Fruit fly (Drosophila melanogaster) whole organism, embryonic: Measurements from ENCODE around the gene slp1.

Experiments used
- Abd-B ChIP-seq: fragments of 200-800 bp; sonication (Bioruptor generic); optimal IDR thresholded peaks from 2 replicates; lab custom pipeline; 2018; ENCODE audit warnings: missing biosample characterization, mild to moderate bottlenecking, missing genetic modification characterization, moderate library complexity
- Atf-2 ChIP-seq: fragments of 200-800 bp; sonication (Bioruptor generic); optimal IDR thresholded peaks from 2 replicates; lab custom pipeline; 2016; ENCODE audit warnings: missing biosample characterization, missing genetic modification characterization
- CG10654 ChIP-seq: fragments of 200-800 bp; sonication (Bioruptor generic); optimal IDR thresholded peaks from 2 replicates; lab custom pipeline; 2016; ENCODE audit warnings: missing biosample characterization, missing genetic modification characterization
- CG11456 ChIP-seq: fragments of 200-800 bp; sonication (Bioruptor generic); IDR thresholded peaks from 3 replicates; pipeline ENCODE4 v1.3.6; 2022; ENCODE audit warnings: missing biosample characterization, missing genetic modification characterization
- CG11504 ChIP-seq: fragments of 200-800 bp; sonication (Bioruptor generic); optimal IDR thresholded peaks from 3 replicates; lab custom pipeline; 2019; ENCODE audit warnings: missing biosample characterization, mild to moderate bottlenecking, missing genetic modification characterization, moderate library complexity
- CG14050 ChIP-seq: fragments of 200-800 bp; sonication (Bioruptor generic); IDR thresholded peaks from 3 replicates; pipeline ENCODE4 v1.3.6; 2022; ENCODE audit warnings: missing biosample characterization, missing genetic modification characterization
- CG14667 ChIP-seq: fragments of 200-800 bp; sonication (Bioruptor generic); IDR thresholded peaks from 2 replicates; pipeline ENCODE4 v1.3.6; 2022; ENCODE audit warnings: missing biosample characterization, missing genetic modification characterization
- CG15601 ChIP-seq: fragments of 200-800 bp; sonication (Bioruptor generic); optimal IDR thresholded peaks from 3 replicates; lab custom pipeline; 2019; ENCODE audit warnings: missing biosample characterization, mild to moderate bottlenecking, missing genetic modification characterization, moderate library complexity
- CG17186 ChIP-seq: fragments of 200-800 bp; sonication (Bioruptor generic); optimal IDR thresholded peaks from 3 replicates; lab custom pipeline; 2017; ENCODE audit warnings: missing biosample characterization, missing genetic modification reagents, missing genetic modification characterization
- CG17359 ChIP-seq: fragments of 200-800 bp; sonication (Bioruptor generic); optimal IDR thresholded peaks from 3 replicates; lab custom pipeline; 2018; ENCODE audit warnings: missing biosample characterization, mild to moderate bottlenecking, missing genetic modification characterization, moderate library complexity
- CG17568 ChIP-seq: fragments of 200-800 bp; sonication (Bioruptor generic); optimal IDR thresholded peaks from 2 replicates; lab custom pipeline; 2018; ENCODE audit warnings: missing biosample characterization, mild to moderate bottlenecking, missing genetic modification characterization, moderate library complexity
- CG17912 ChIP-seq: fragments of 200-800 bp; sonication (Bioruptor generic); optimal IDR thresholded peaks from 2 replicates; lab custom pipeline; 2018; ENCODE audit warnings: missing biosample characterization, mild to moderate bottlenecking, missing genetic modification characterization
- CG2202 ChIP-seq: fragments of 200-800 bp; sonication (Bioruptor generic); optimal IDR thresholded peaks from 2 replicates; lab custom pipeline; 2018; ENCODE audit warnings: missing biosample characterization, mild to moderate bottlenecking, missing genetic modification characterization
- CG30431 ChIP-seq: fragments of 200-800 bp; sonication (Bioruptor generic); optimal IDR thresholded peaks from 2 replicates; lab custom pipeline; 2017; ENCODE audit warnings: missing biosample characterization, missing genetic modification characterization
- CG4328 ChIP-seq: fragments of 200-800 bp; sonication (Bioruptor generic); optimal IDR thresholded peaks from 3 replicates; lab custom pipeline; 2017; ENCODE audit warnings: missing biosample characterization, missing genetic modification reagents, missing genetic modification characterization
- CG4730 ChIP-seq: fragments of 200-800 bp; sonication (Bioruptor generic); IDR thresholded peaks from 2 replicates; pipeline ENCODE4 v1.3.6; 2022; ENCODE audit warnings: missing biosample characterization, missing genetic modification characterization
- CG6254 ChIP-seq: fragments of 200-800 bp; sonication (Bioruptor generic); optimal IDR thresholded peaks from 3 replicates; lab custom pipeline; 2017; ENCODE audit warnings: mild to moderate bottlenecking, missing biosample characterization, missing genetic modification reagents, missing genetic modification characterization
- CG7928 ChIP-seq: fragments of 200-800 bp; sonication (Bioruptor generic); optimal IDR thresholded peaks from 2 replicates; lab custom pipeline; 2017; ENCODE audit warnings: missing biosample characterization, mild to moderate bottlenecking, missing genetic modification characterization
- CG7963 ChIP-seq: fragments of 200-800 bp; sonication (Bioruptor generic); IDR thresholded peaks from 3 replicates; pipeline ENCODE4 v1.3.6; 2022; ENCODE audit warnings: missing biosample characterization, missing genetic modification characterization; ENCODE audit not compliant: partially characterized antibody
- Camta ChIP-seq: fragments of 200-800 bp; sonication (Bioruptor generic); optimal IDR thresholded peaks from 2 replicates; lab custom pipeline; 2016; ENCODE audit warnings: missing biosample characterization, missing genetic modification characterization
- CrebB ChIP-seq: fragments of 200-800 bp; sonication (Bioruptor generic); optimal IDR thresholded peaks from 3 replicates; lab custom pipeline; 2018; ENCODE audit warnings: missing biosample characterization, mild to moderate bottlenecking, missing genetic modification characterization
- Dp ChIP-seq: fragments of 200-800 bp; sonication (Bioruptor generic); optimal IDR thresholded peaks from 2 replicates; lab custom pipeline; 2018; ENCODE audit warnings: missing biosample characterization, mild to moderate bottlenecking, missing genetic modification characterization, moderate library complexity
- ERR ChIP-seq: fragments of 200-800 bp; sonication (Bioruptor generic); optimal IDR thresholded peaks from 2 replicates; lab custom pipeline; 2016; ENCODE audit warnings: missing biosample characterization, missing genetic modification characterization
- Ets65A ChIP-seq: fragments of 200-800 bp; sonication (Bioruptor generic); peaks from one replicate; lab custom pipeline; 2016; ENCODE audit warnings: missing biosample characterization, missing genetic modification characterization
- Fer1 ChIP-seq: fragments of 200-800 bp; sonication (Bioruptor generic); optimal IDR thresholded peaks from 2 replicates; lab custom pipeline; 2017; ENCODE audit warnings: missing biosample characterization, mild to moderate bottlenecking, missing genetic modification characterization
- HLH4C ChIP-seq: fragments of 200-800 bp; sonication (Bioruptor generic); IDR thresholded peaks from 3 replicates; pipeline ENCODE4 v1.3.6; 2022; ENCODE audit warnings: missing biosample characterization, missing genetic modification characterization; ENCODE audit not compliant: partially characterized antibody
- MBD-R2 ChIP-seq: fragments of 200-800 bp; sonication (Bioruptor generic); IDR thresholded peaks from 2 replicates; pipeline ENCODE4 v1.3.6; 2022; ENCODE audit warnings: missing biosample characterization, missing genetic modification characterization
- NC2α ChIP-seq: fragments of 200-800 bp; sonication (Bioruptor generic); optimal IDR thresholded peaks from 2 replicates; lab custom pipeline; 2016; ENCODE audit warnings: missing biosample characterization, missing genetic modification characterization
- Oli ChIP-seq: fragments of 200-800 bp; sonication (Bioruptor generic); optimal IDR thresholded peaks from 2 replicates; lab custom pipeline; 2018; ENCODE audit warnings: missing biosample characterization, mild to moderate bottlenecking, missing genetic modification characterization, moderate library complexity
- Xrp1 ChIP-seq: fragments of 200-800 bp; sonication (Bioruptor generic); IDR thresholded peaks from 2 replicates; pipeline ENCODE4 v1.3.6; 2022; ENCODE audit warnings: missing biosample characterization, missing genetic modification characterization
- ase ChIP-seq: fragments of 200-800 bp; sonication (Bioruptor generic); IDR thresholded peaks from 3 replicates; pipeline ENCODE4 v1.3.6; 2022; ENCODE audit warnings: missing biosample characterization, missing genetic modification characterization
- chif ChIP-seq, 2 experiments: fragments of 200-800 bp; sonication (Bioruptor generic); optimal IDR thresholded peaks; 3 replicates each; lab custom pipeline; 2016; ENCODE audit warnings: missing biosample characterization in 2 of 2, missing genetic modification characterization in 2 of 2
- chm ChIP-seq: fragments of 200-800 bp; sonication (Bioruptor generic); IDR thresholded peaks from 2 replicates; pipeline ENCODE4 v1.3.6; 2022; ENCODE audit warnings: missing biosample characterization, missing genetic modification characterization
- crol ChIP-seq: fragments of 200-800 bp; sonication (Bioruptor generic); IDR thresholded peaks from 2 replicates; pipeline ENCODE4 v1.3.6; 2022; ENCODE audit warnings: missing biosample characterization, missing genetic modification characterization
- dati ChIP-seq: fragments of 200-800 bp; sonication (Bioruptor generic); IDR thresholded peaks from 2 replicates; pipeline ENCODE4 v1.3.6; 2022; ENCODE audit warnings: missing biosample characterization, missing genetic modification characterization
- ewg ChIP-seq: fragments of 200-800 bp; sonication (Bioruptor generic); optimal IDR thresholded peaks from 3 replicates; lab custom pipeline; 2017; ENCODE audit warnings: mild to moderate bottlenecking, missing biosample characterization, missing genetic modification reagents, missing genetic modification characterization
- exex ChIP-seq: fragments of 200-800 bp; sonication (Bioruptor generic); optimal IDR thresholded peaks from 4 replicates; lab custom pipeline; 2018; ENCODE audit warnings: missing biosample characterization, mild to moderate bottlenecking, missing genetic modification characterization, moderate library complexity
- gsb ChIP-seq: fragments of 200-800 bp; sonication (Bioruptor generic); IDR thresholded peaks from 2 replicates; pipeline ENCODE4 v1.3.6; 2022; ENCODE audit warnings: missing biosample characterization, missing genetic modification characterization
- hth ChIP-seq: fragments of >200 bp; optimal IDR thresholded peaks from 2 replicates; lab custom pipeline; 2017; ENCODE audit warnings: inconsistent platforms
- ind ChIP-seq: fragments of 200-800 bp; sonication (Bioruptor generic); optimal IDR thresholded peaks from 3 replicates; lab custom pipeline; 2016; ENCODE audit warnings: missing biosample characterization, missing genetic modification characterization
- jigr1 ChIP-seq: fragments of 200-800 bp; sonication (Bioruptor generic); IDR thresholded peaks from 3 replicates; pipeline ENCODE4 v1.3.6; 2022; ENCODE audit warnings: missing biosample characterization, missing genetic modification characterization
- ken ChIP-seq: fragments of 200-800 bp; sonication (Bioruptor generic); IDR thresholded peaks from 3 replicates; pipeline ENCODE4 v1.3.6; 2022; ENCODE audit warnings: missing biosample characterization, missing genetic modification characterization
- kni ChIP-seq: fragments of 200-800 bp; sonication (Bioruptor generic); optimal IDR thresholded peaks from 3 replicates; lab custom pipeline; 2017; ENCODE audit warnings: mild to moderate bottlenecking, missing biosample characterization, missing genetic modification reagents, missing genetic modification characterization
- knrl ChIP-seq: fragments of 200-800 bp; sonication (Bioruptor generic); IDR thresholded peaks from 3 replicates; pipeline ENCODE4 v1.3.6; 2022; ENCODE audit warnings: missing biosample characterization, missing genetic modification characterization; ENCODE audit not compliant: partially characterized antibody
- luna ChIP-seq: fragments of 200-800 bp; sonication (Bioruptor generic); optimal IDR thresholded peaks from 2 replicates; lab custom pipeline; 2016; ENCODE audit warnings: missing biosample characterization, missing genetic modification characterization
- mirr ChIP-seq: fragments of 200-800 bp; sonication (Bioruptor generic); optimal IDR thresholded peaks from 3 replicates; lab custom pipeline; 2018; ENCODE audit warnings: missing biosample characterization, mild to moderate bottlenecking, missing genetic modification characterization
- onecut ChIP-seq: fragments of 200-800 bp; sonication (Bioruptor generic); IDR thresholded peaks from 2 replicates; pipeline ENCODE4 v1.3.6; 2022; ENCODE audit warnings: missing biosample characterization, missing genetic modification characterization
- pan ChIP-seq, 4 experiments: fragments of >200 bp in 3 of 4; fragments of 200-800 bp in 1 of 4; sonication (Bioruptor generic) in 1 of 4; optimal IDR thresholded peaks in 3 of 4; IDR thresholded peaks in 1 of 4; 2 replicates each; pipeline versions ENCODE4 v1.3.6 to Lab custom; 2017 to 2022; ENCODE audit warnings: missing biosample characterization in 2 of 4, missing genetic modification characterization in 2 of 4, mixed read lengths in 1 of 4
- pb ChIP-seq: fragments of 200-800 bp; sonication (Bioruptor generic); optimal IDR thresholded peaks from 3 replicates; lab custom pipeline; 2016; ENCODE audit warnings: missing biosample characterization, missing genetic modification characterization
- tin ChIP-seq: fragments of 200-800 bp; sonication (Bioruptor generic); optimal IDR thresholded peaks from 3 replicates; lab custom pipeline; 2016; ENCODE audit warnings: missing biosample characterization, missing genetic modification characterization

The slp1 gene

dm6 chr2L:3776614-3777196, 48.8 kb upstream of the slp1 start (continued):
- TF ChIP-seq CG14667 (peak; percentile 68), CG14050 (GFP tag; lab: Robert Waterston, UW) (peak; percentile 67), crol (no peak), HLH4C (GFP tag; lab: Robert Waterston, UW) (no peak), CG2202 (tag; lab: Kevin White, UChicago) (peak; percentile 81), kni (GFP tag; lab: Kevin White, UChicago) (peak; percentile 80), CG10654 (GFP tag; lab: Kevin White, UChicago) (peak; percentile 55), CG15601 (tag; lab: Kevin White, UChicago) (peak; percentile 90), CG4730 (GFP tag; lab: Robert Waterston, UW) (peak; percentile 74), ERR (no peak), Atf-2 (GFP tag; lab: Kevin White, UChicago) (no peak), Oli (tag; lab: Kevin White, UChicago) (peak; percentile 86), exex (tag; lab: Kevin White, UChicago) (peak; percentile 27), Abd-B (GFP tag; lab: Kevin White, UChicago) (peak; percentile 58), jigr1 (GFP tag; lab: Robert Waterston, UW) (peak; percentile 43; the same call in 1 of the 3 replicates), ken (GFP tag; lab: Robert Waterston, UW) (peak; percentile 43; the same call in 1 of the 3 replicates), Fer1 (GFP tag; lab: Kevin White, UChicago) (peak; percentile 73), chif (GFP tag; optimal IDR thresholded peaks at IDR 0.05; lab: Kevin White, UChicago) (peak in 1 of 2 experiments; percentile 47), onecut (GFP tag; lab: Robert Waterston, UW) (peak; percentile 62), CrebB (tag; lab: Kevin White, UChicago) (peak; percentile 64), Dp (GFP tag; lab: Kevin White, UChicago) (no peak), CG11504 (tag; lab: Kevin White, UChicago) (peak; percentile 93), pb (GFP tag; lab: Kevin White, UChicago) (no peak), MBD-R2 (GFP tag; lab: Robert Waterston, UW) (peak; percentile 57; the same call in 1 of the 2 replicates), CG17912 (GFP tag; lab: Kevin White, UChicago) (no peak), chm (GFP tag; lab: Robert Waterston, UW) (peak; percentile 67; the same call in 1 of the 2 replicates), CG6254 (peak; percentile 58), pan (optimal IDR thresholded peaks at IDR 0.05; lab: Kevin White, UChicago) (no peak), pan (GFP tag; optimal IDR thresholded peaks at IDR 0.05 in 1 of 2, IDR thresholded peaks at IDR 0.05 in 1 of 2) (peak in 1 of 2 experiments; percentile 85), CG17186 (GFP tag; lab: Kevin White, UChicago) (peak; percentile 1), CG17568 (GFP tag; lab: Kevin White, UChicago) (peak; percentile 53), luna (GFP tag; lab: Kevin White, UChicago) (no peak), gsb (GFP tag; lab: Robert Waterston, UW) (no peak), ind (GFP tag; lab: Kevin White, UChicago) (peak; percentile 72), mirr (GFP tag; lab: Kevin White, UChicago) (no peak), ase (GFP tag; lab: Robert Waterston, UW) (peak; percentile 67), tin (GFP tag; lab: Kevin White, UChicago) (peak; percentile 72), knrl (GFP tag; lab: Robert Waterston, UW) (no peak), Camta (peak; percentile 11), CG7963 (no peak), CG30431 (GFP tag; lab: Kevin White, UChicago) (peak; percentile 47), CG4328 (GFP tag; lab: Kevin White, UChicago) (peak; percentile 69), Xrp1 (GFP tag; lab: Robert Waterston, UW) (peak; percentile 92), CG11456 (GFP tag; lab: Robert Waterston, UW) (0 out of 3 replicates have a peak, but pooled peaks have one; percentile 59), CG7928 (no peak), hth (lab: Kevin White, UChicago) (no peak), NC2α (peak; percentile 7), CG17359 (peak; percentile 88), dati (GFP tag; lab: Robert Waterston, UW) (no peak), ewg (GFP tag; lab: Kevin White, UChicago) (peak; percentile 70), Ets65A (peak; percentile 22)
